Fruit fly (Drosophila melanogaster) whole organism, wandering third instar larva: ENCODE results near the gene Mal-B1.

Source experiments
- Abd-B ChIP-seq: fragments of >200 bp; optimal IDR thresholded peaks from 2 replicates; lab custom pipeline; 2017; ENCODE audit warnings: missing biosample characterization, missing genetic modification characterization
- CG32264 ChIP-seq: fragments of 200-800 bp; sonication (Bioruptor generic); optimal IDR thresholded peaks from 2 replicates; lab custom pipeline; 2016; ENCODE audit warnings: missing biosample characterization, missing genetic modification characterization
- CG9705 ChIP-seq: fragments of 200-800 bp; sonication (Bioruptor generic); optimal IDR thresholded peaks from 2 replicates; lab custom pipeline; 2018; ENCODE audit warnings: missing biosample characterization, mild to moderate bottlenecking, missing genetic modification characterization
- CrebA ChIP-seq: fragments of 200-800 bp; sonication (Bioruptor generic); optimal IDR thresholded peaks from 2 replicates; lab custom pipeline; 2016; ENCODE audit warnings: missing biosample characterization, mild to moderate bottlenecking, missing genetic modification characterization, borderline replicate concordance
- Dfd ChIP-seq: fragments of >200 bp; optimal IDR thresholded peaks from 2 replicates; lab custom pipeline; 2017; ENCODE audit warnings: missing biosample characterization, missing genetic modification characterization
- Dif ChIP-seq: fragments of 200-275, 200-300 bp; sonication (Bioruptor generic); optimal IDR thresholded peaks from 2 replicates; lab custom pipeline; 2018; ENCODE audit warnings: missing biosample characterization, missing genetic modification characterization; ENCODE audit not compliant: partially characterized antibody
- GATAd ChIP-seq: sonication (Bioruptor generic); optimal IDR thresholded peaks from 2 replicates; lab custom pipeline; 2016; ENCODE audit warnings: missing biosample characterization, missing genetic modification characterization
- HLH106 ChIP-seq: fragments of 200-800 bp; optimal IDR thresholded peaks from 3 replicates; lab custom pipeline; 2019; ENCODE audit warnings: missing biosample characterization, mild to moderate bottlenecking, missing genetic modification characterization, moderate library complexity
- Hnf4 ChIP-seq: fragments of 200-800 bp; sonication (Bioruptor generic); optimal IDR thresholded peaks from 2 replicates; lab custom pipeline; 2016; ENCODE audit warnings: missing biosample characterization, mild to moderate bottlenecking, missing genetic modification characterization
- Hr78 ChIP-seq: fragments of >200 bp; optimal IDR thresholded peaks from 2 replicates; lab custom pipeline; 2017; ENCODE audit warnings: missing biosample characterization, missing genetic modification characterization
- Hr83 ChIP-seq: fragments of 200-300 bp; sonication (Bioruptor generic); optimal IDR thresholded peaks from 2 replicates; lab custom pipeline; 2016; ENCODE audit warnings: missing biosample characterization, mild to moderate bottlenecking, missing genetic modification characterization, moderate library complexity; ENCODE audit not compliant: poor library complexity, severe bottlenecking
- Jra ChIP-seq: sonication (Bioruptor generic); optimal IDR thresholded peaks from 2 replicates; lab custom pipeline; 2016; ENCODE audit warnings: missing biosample characterization, missing genetic modification characterization
- Mio ChIP-seq: sonication (Bioruptor generic); optimal IDR thresholded peaks from 2 replicates; lab custom pipeline; 2016; ENCODE audit warnings: missing biosample characterization, missing genetic modification characterization
- Myc ChIP-seq: fragments of >200 bp; optimal IDR thresholded peaks from 2 replicates; lab custom pipeline; 2017
- N ChIP-seq: fragments of >200 bp; optimal IDR thresholded peaks from 2 replicates; lab custom pipeline; 2018; ENCODE audit warnings: missing biosample characterization, missing external identifiers, missing genetic modification characterization
- OdsH ChIP-seq: fragments of 200-800 bp; sonication (Bioruptor generic); optimal IDR thresholded peaks from 2 replicates; lab custom pipeline; 2016; ENCODE audit warnings: missing biosample characterization, mild to moderate bottlenecking, missing genetic modification characterization
- Rel ChIP-seq, 2 experiments: fragments of 200-800 bp; sonication (Bioruptor generic) in 1 of 2; optimal IDR thresholded peaks; 2 replicates in 1 of 2; 3 replicates in 1 of 2; lab custom pipeline; 2016 to 2019; ENCODE audit warnings: mild to moderate bottlenecking in 2 of 2, missing biosample characterization in 2 of 2, missing genetic modification characterization in 2 of 2, moderate library complexity in 1 of 2
- Sp1 ChIP-seq: fragments of 200-800 bp; sonication (Bioruptor generic); optimal IDR thresholded peaks from 3 replicates; lab custom pipeline; 2019; ENCODE audit warnings: missing biosample characterization, mild to moderate bottlenecking, missing genetic modification characterization, moderate library complexity
- Vsx2 ChIP-seq: fragments of 200-300, 225-300 bp; sonication (Bioruptor generic); optimal IDR thresholded peaks from 2 replicates; lab custom pipeline; 2018; ENCODE audit warnings: missing biosample characterization, missing genetic modification characterization; ENCODE audit not compliant: partially characterized antibody
- br ChIP-seq: fragments of 200-800 bp; sonication (Bioruptor generic); optimal IDR thresholded peaks from 2 replicates; lab custom pipeline; 2016; ENCODE audit warnings: missing biosample characterization, missing genetic modification characterization
- brk ChIP-seq: fragments of 200-800 bp; sonication (Bioruptor generic); optimal IDR thresholded peaks from 2 replicates; lab custom pipeline; 2016; ENCODE audit warnings: missing biosample characterization, mild to moderate bottlenecking, missing genetic modification characterization
- dl ChIP-seq, 2 experiments: fragments of 175-275, 200-275 bp in 1 of 2; fragments of 200-275 bp in 1 of 2; sonication (Bioruptor generic); optimal IDR thresholded peaks; lab custom pipeline; 2018; ENCODE audit warnings: mild to moderate bottlenecking in 2 of 2, missing biosample characterization in 2 of 2, missing genetic modification characterization in 2 of 2, moderate library complexity in 2 of 2; ENCODE audit not compliant: partially characterized antibody in 2 of 2, insufficient read depth in 1 of 2
- dmrt93B ChIP-seq: fragments of 200-800 bp; sonication (Bioruptor generic); optimal IDR thresholded peaks from 2 replicates; lab custom pipeline; 2018; ENCODE audit warnings: missing biosample characterization, mild to moderate bottlenecking, missing genetic modification characterization
- dsf ChIP-seq: sonication (Bioruptor generic); optimal IDR thresholded peaks from 2 replicates; lab custom pipeline; 2016; ENCODE audit warnings: missing biosample characterization, missing genetic modification characterization, borderline replicate concordance
- ey ChIP-seq: fragments of 200-800 bp; sonication (Bioruptor generic); optimal IDR thresholded peaks from 2 replicates; lab custom pipeline; 2016; ENCODE audit warnings: missing biosample characterization, missing genetic modification characterization
- foxo ChIP-seq, 2 experiments: fragments of 200-800 bp; sonication (Bioruptor generic); optimal IDR thresholded peaks; 2 replicates in 1 of 2; 3 replicates in 1 of 2; lab custom pipeline; 2016 to 2017; ENCODE audit warnings: missing biosample characterization in 2 of 2, missing genetic modification characterization in 2 of 2
- fru ChIP-seq: fragments of 200-800 bp; sonication (Bioruptor generic); optimal IDR thresholded peaks from 3 replicates; lab custom pipeline; 2016; ENCODE audit warnings: missing biosample characterization, mild to moderate bottlenecking, missing genetic modification characterization
- h ChIP-seq: fragments of 200-800 bp; sonication (Bioruptor generic); optimal IDR thresholded peaks from 3 replicates; lab custom pipeline; 2016; ENCODE audit warnings: missing biosample characterization, mild to moderate bottlenecking, missing genetic modification characterization
- jim ChIP-seq: fragments of 175-275, 200-325 bp; sonication (Bioruptor generic); optimal IDR thresholded peaks from 2 replicates; lab custom pipeline; 2016; ENCODE audit warnings: missing biosample characterization, mild to moderate bottlenecking, missing genetic modification characterization
- lola ChIP-seq: fragments of >200 bp; optimal IDR thresholded peaks from 2 replicates; lab custom pipeline; 2017; ENCODE audit warnings: missing biosample characterization, missing genetic modification characterization
- pan ChIP-seq: fragments of >200 bp; optimal IDR thresholded peaks from 2 replicates; lab custom pipeline; 2017
- psq ChIP-seq: fragments of 200-800 bp; sonication (Bioruptor generic); optimal IDR thresholded peaks from 3 replicates; lab custom pipeline; 2017; ENCODE audit warnings: missing biosample characterization, mild to moderate bottlenecking, missing genetic modification characterization, moderate library complexity
- rgr ChIP-seq: fragments of 200-800 bp; sonication (Bioruptor generic); optimal IDR thresholded peaks from 3 replicates; lab custom pipeline; 2016; ENCODE audit warnings: missing biosample characterization, mild to moderate bottlenecking, missing genetic modification characterization
- sage ChIP-seq: fragments of 200-800 bp; sonication (Bioruptor generic); optimal IDR thresholded peaks from 2 replicates; lab custom pipeline; 2016; ENCODE audit warnings: missing biosample characterization, mild to moderate bottlenecking, missing genetic modification characterization
- sv ChIP-seq: fragments of 200-800 bp; sonication (Bioruptor generic); optimal IDR thresholded peaks from 3 replicates; lab custom pipeline; 2016; ENCODE audit warnings: missing biosample characterization, missing genetic modification characterization
- tai ChIP-seq: sonication (Bioruptor generic); optimal IDR thresholded peaks from 2 replicates; lab custom pipeline; 2016; ENCODE audit warnings: missing biosample characterization, missing genetic modification characterization
- usp ChIP-seq: fragments of >200 bp; optimal IDR thresholded peaks from 2 replicates; lab custom pipeline; 2017; ENCODE audit warnings: missing biosample characterization, missing genetic modification characterization
- woc ChIP-seq: sonication (Bioruptor generic); optimal IDR thresholded peaks from 2 replicates; lab custom pipeline; 2016; ENCODE audit warnings: missing biosample characterization, mild to moderate bottlenecking, missing genetic modification characterization

Mal-B1 gene

dm6 chr2L:11846926-11847325 is at the start of gene Mal-B1:
TSS of gene Mal-B1 (plus strand) at chr2L:11847226.
- TF ChIP-seq pan = no peak
- TF ChIP-seq ey = no peak
- no peak for TF ChIP-seq Abd-B (GFP tag; lab: Kevin White, UChicago)
- TF ChIP-seq br (GFP tag; lab: Kevin White, UChicago) = no peak
- no peak for TF ChIP-seq h
- no peak for TF ChIP-seq OdsH (GFP tag; lab: Kevin White, UChicago)
- TF ChIP-seq brk (GFP tag; lab: Kevin White, UChicago) = no peak
- TF ChIP-seq sage (GFP tag; lab: Kevin White, UChicago) = no peak
- TF ChIP-seq Dfd (GFP tag; lab: Kevin White, UChicago) = no peak
- no peak for TF ChIP-seq Rel (GFP tag; optimal IDR thresholded peaks at IDR 0.05; lab: Kevin White, UChicago)
- TF ChIP-seq Rel (tag; optimal IDR thresholded peaks at IDR 0.05; lab: Kevin White, UChicago) = no peak
- TF ChIP-seq Sp1 = no peak
- TF ChIP-seq CG9705 = no peak
- no peak for TF ChIP-seq Myc (lab: Kevin White, UChicago)
- TF ChIP-seq tai (GFP tag; lab: Kevin White, UChicago) = no peak
- TF ChIP-seq Vsx2 = no peak
- TF ChIP-seq rgr (GFP tag; lab: Kevin White, UChicago) = no peak

- TF ChIP-seq psq (GFP tag; lab: Kevin White, UChicago) (peak; percentile 70), Dfd (GFP tag; lab: Kevin White, UChicago) (peak; percentile 16), Mio (GFP tag; lab: Kevin White, UChicago) (no peak)
Observed at dm6 chr2L:11804228-11805044, 42.6 kb upstream of the Mal-B1 start.

- no peak for TF ChIP-seq Vsx2
- TF ChIP-seq br (GFP tag; lab: Kevin White, UChicago) = no peak
- no peak for TF ChIP-seq sv (GFP tag; lab: Kevin White, UChicago)
- TF ChIP-seq Hnf4 = no peak
- no peak for TF ChIP-seq Mio (GFP tag; lab: Kevin White, UChicago)
- TF ChIP-seq Abd-B (GFP tag; lab: Kevin White, UChicago) = no peak
- TF ChIP-seq Dif (GFP tag; lab: Kevin White, UChicago) = no peak
- TF ChIP-seq N (GFP tag; lab: Kevin White, UChicago) = peak; percentile 27
- TF ChIP-seq Jra (GFP tag; lab: Kevin White, UChicago) = no peak
- TF ChIP-seq brk (GFP tag; lab: Kevin White, UChicago) = no peak
- no peak for TF ChIP-seq psq (GFP tag; lab: Kevin White, UChicago)
- no peak for TF ChIP-seq CrebA (GFP tag; lab: Kevin White, UChicago)
- no peak for TF ChIP-seq Rel (GFP tag; optimal IDR thresholded peaks at IDR 0.05; lab: Kevin White, UChicago)
- TF ChIP-seq Rel (tag; optimal IDR thresholded peaks at IDR 0.05; lab: Kevin White, UChicago) = peak; percentile 42
- TF ChIP-seq Hr78 = no peak
- no peak for TF ChIP-seq usp (GFP tag; lab: Kevin White, UChicago)
- peak; percentile 33 for TF ChIP-seq HLH106 (tag; lab: Kevin White, UChicago)
- TF ChIP-seq woc (GFP tag; lab: Kevin White, UChicago) = peak; percentile 1
- TF ChIP-seq GATAd = no peak
- peak; percentile 1 for TF ChIP-seq Sp1
- no peak for TF ChIP-seq fru (GFP tag; lab: Kevin White, UChicago)
- peak; percentile 18 for TF ChIP-seq rgr (GFP tag; lab: Kevin White, UChicago)
- peak in 1 of 2 experiments; percentile 9 for TF ChIP-seq foxo (GFP tag; optimal IDR thresholded peaks at IDR 0.05; lab: Kevin White, UChicago)
- TF ChIP-seq lola (GFP tag; lab: Kevin White, UChicago) = no peak
- no peak for TF ChIP-seq jim (GFP tag; lab: Kevin White, UChicago)
- TF ChIP-seq h = no peak
- no peak for TF ChIP-seq dl (GFP tag; optimal IDR thresholded peaks at IDR 0.05; lab: Kevin White, UChicago; ENCODE audit: insufficient read depth in 1 of 2, partially characterized antibody in 2 of 2)
- no peak for TF ChIP-seq CG9705
- no peak for TF ChIP-seq CG32264 (GFP tag; lab: Kevin White, UChicago)
- peak; percentile 1 for TF ChIP-seq OdsH (GFP tag; lab: Kevin White, UChicago)
- no peak for TF ChIP-seq Myc (lab: Kevin White, UChicago)
- peak; percentile 30 for TF ChIP-seq Hr83 (GFP tag; lab: Kevin White, UChicago)
- no peak for TF ChIP-seq tai (GFP tag; lab: Kevin White, UChicago)
- TF ChIP-seq dsf (GFP tag; lab: Kevin White, UChicago) = no peak
- no peak for TF ChIP-seq dmrt93B (GFP tag; lab: Kevin White, UChicago)
- no peak for TF ChIP-seq Dfd (GFP tag; lab: Kevin White, UChicago)
- no peak for TF ChIP-seq sage (GFP tag; lab: Kevin White, UChicago)
Observed at dm6 chr2L:11806022-11806700, 40.9 kb upstream of the Mal-B1 start.
